Worm (Caenorhabditis elegans) whole organism, L4/young adult: ENCODE measurements around the gene cpsf-2.

Source experiments
- W03F9.2 ChIP-seq: fragments of 150-350 bp; optimal IDR thresholded peaks from 2 replicates; lab custom pipeline; 2014; ENCODE audit warnings: missing biosample characterization, missing genetic modification characterization
- dao-5 ChIP-seq: sonication (generic microtip); optimal IDR thresholded peaks from 2 replicates; lab custom pipeline; 2016; ENCODE audit warnings: missing genotype, missing genetic modification characterization, moderate library complexity, missing compliant biosample characterization
- him-1 ChIP-seq: sonication (generic microtip); optimal IDR thresholded peaks from 2 replicates; lab custom pipeline; 2016; ENCODE audit warnings: missing genotype, missing genetic modification reagents, missing genetic modification characterization, missing compliant biosample characterization

ce11 chrV:7220973-7221519 lies 42.1 kb downstream of the cpsf-2 start, which contains the start of the genes C13F10.8, C13F10.6 and kxd-1:
- TF ChIP-seq him-1 (tag; lab: Kevin White, UChicago) (no peak), dao-5 (tag; lab: Kevin White, UChicago) (no peak), W03F9.2 (tag; lab: Kevin White, UChicago) (no peak)
